Fruit fly (Drosophila melanogaster) whole organism, pupa: ENCODE data around the gene cype.

ENCODE experiments used
- CG13204 ChIP-seq: fragments of 200-800 bp; sonication (Bioruptor generic); optimal IDR thresholded peaks from 2 replicates; lab custom pipeline; 2018; ENCODE audit warnings: missing biosample characterization, mild to moderate bottlenecking, missing genetic modification characterization, moderate library complexity
- CG34367 ChIP-seq: fragments of 200-800 bp; sonication (Bioruptor generic); optimal IDR thresholded peaks from 2 replicates; lab custom pipeline; 2018; ENCODE audit warnings: missing biosample characterization, mild to moderate bottlenecking, missing genetic modification characterization
- CG4496 ChIP-seq: fragments of 200-800 bp; sonication (Bioruptor generic); IDR thresholded peaks from 3 replicates; pipeline ENCODE4 v1.3.6; 2022; ENCODE audit warnings: missing biosample characterization, missing genetic modification characterization
- EcR ChIP-seq: fragments of 200-800 bp; sonication (Bioruptor generic); optimal IDR thresholded peaks from 3 replicates; lab custom pipeline; 2019; ENCODE audit warnings: missing biosample characterization, missing genetic modification characterization, mild to moderate bottlenecking, moderate library complexity, missing genetic modification reagents
- Pif1B ChIP-seq: fragments of 200-800 bp; sonication (Bioruptor generic); optimal IDR thresholded peaks from 3 replicates; lab custom pipeline; 2016; ENCODE audit warnings: missing biosample characterization, missing genetic modification characterization
- fd96Ca ChIP-seq: fragments of 200-800 bp; sonication (Bioruptor generic); IDR thresholded peaks from 3 replicates; pipeline ENCODE4 v1.3.6; 2022; ENCODE audit warnings: missing biosample characterization, missing genetic modification characterization
- gl ChIP-seq: fragments of 200-800 bp; sonication (Bioruptor generic); optimal IDR thresholded peaks from 2 replicates; lab custom pipeline; 2018; ENCODE audit warnings: missing biosample characterization, mild to moderate bottlenecking, missing genetic modification characterization

- no peak for TF ChIP-seq EcR (GFP tag; lab: Kevin White, UChicago)
- no peak for TF ChIP-seq CG34367 (tag; lab: Kevin White, UChicago)
- TF ChIP-seq CG4496 (GFP tag; lab: Robert Waterston, UW), result no peak
- TF ChIP-seq Pif1B (GFP tag; lab: Kevin White, UChicago), result no peak
- no peak for TF ChIP-seq gl (tag; lab: Kevin White, UChicago)
- no peak for TF ChIP-seq fd96Ca (GFP tag; lab: Robert Waterston, UW)
- no peak for TF ChIP-seq CG13204 (GFP tag; lab: Kevin White, UChicago)
Measured at dm6 chr2L:5297961-5298311, 29.1 kb upstream of the cype start.
